Worm (Caenorhabditis elegans): Measurements from ENCODE around the gene F54B11.9.

- no peak for TF ChIP-seq hmg-4 (GFP tag; optimal IDR thresholded peaks at IDR 0.05)
- no peak for TF ChIP-seq flt-1 (GFP tag; IDR thresholded peaks at IDR 0.05)
- no peak for TF ChIP-seq ama-1 (optimal IDR thresholded peaks at IDR 0.05)
- TF ChIP-seq hmbx-1 (tag; optimal IDR thresholded peaks at IDR 0.05) = no peak
- no peak for TF ChIP-seq sea-1 (GFP tag; conservative IDR thresholded peaks at IDR 0.05)
Observed at ce11 chrX:13639577-13639976, 34.2 kb downstream of the F54B11.9 start, which contains the start of gene twk-20.
